Worm (Caenorhabditis elegans) whole organism, young adult: ENCODE data around the gene B0280.9.

Experiments
- C06A6.2 ChIP-seq: fragments of 200-800 bp; sonication (Bioruptor generic); conservative IDR thresholded peaks from 2 replicates; pipeline ENCODE4 v1.3.6; 2022; ENCODE audit warnings: missing genetic modification characterization, missing compliant biosample characterization
- D2030.7 ChIP-seq: fragments of 200-800 bp; sonication (Bioruptor generic); IDR thresholded peaks from 2 replicates; pipeline ENCODE4 v1.3.6; 2022; ENCODE audit warnings: missing genetic modification reagents, missing genetic modification characterization, missing compliant biosample characterization
- F22D6.2 ChIP-seq: sonication (generic microtip); optimal IDR thresholded peaks from 2 replicates; lab custom pipeline; 2016; ENCODE audit warnings: mild to moderate bottlenecking, missing genetic modification characterization, missing compliant biosample characterization
- F37B4.10 ChIP-seq: fragments of 200-800 bp; sonication (Bioruptor generic); IDR thresholded peaks from 2 replicates; pipeline ENCODE4 v1.3.6; 2022; ENCODE audit warnings: missing genetic modification characterization, missing compliant biosample characterization
- F39B2.1 ChIP-seq: fragments of 200-800 bp; sonication (Bioruptor generic); IDR thresholded peaks from 2 replicates; pipeline ENCODE4 v1.3.6; 2022; ENCODE audit warnings: missing genetic modification reagents, missing genetic modification characterization, missing compliant biosample characterization
- F52B5.7 ChIP-seq: sonication (generic microtip); optimal IDR thresholded peaks from 2 replicates; lab custom pipeline; 2016; ENCODE audit warnings: mild to moderate bottlenecking, missing genetic modification characterization, missing compliant biosample characterization
- F57C9.4 ChIP-seq: sonication (generic microtip); optimal IDR thresholded peaks from 2 replicates; lab custom pipeline; 2017; ENCODE audit warnings: mild to moderate bottlenecking, missing genetic modification characterization, missing compliant biosample characterization
- K11D2.4 ChIP-seq: fragments of 200-800 bp; sonication (Bioruptor generic); IDR thresholded peaks from 2 replicates; pipeline ENCODE4 v1.3.6; 2022; ENCODE audit warnings: missing genetic modification reagents, missing genetic modification characterization, missing compliant biosample characterization
- K12H6.12 ChIP-seq: fragments of 200-800 bp; sonication (Bioruptor generic); optimal IDR thresholded peaks from 2 replicates; lab custom pipeline; 2018; ENCODE audit warnings: mild to moderate bottlenecking, missing genetic modification characterization, missing compliant biosample characterization
- T26A5.8 ChIP-seq: sonication (generic microtip); optimal IDR thresholded peaks from 2 replicates; lab custom pipeline; 2016; ENCODE audit warnings: missing genetic modification characterization, missing compliant biosample characterization
- Y53G8AR.9 ChIP-seq: fragments of 200-800 bp; sonication (Bioruptor generic); conservative IDR thresholded peaks from 2 replicates; pipeline ENCODE4 v1.3.6; 2022; ENCODE audit warnings: missing genetic modification reagents, missing genetic modification characterization, missing compliant biosample characterization
- Y67H2A.10 ChIP-seq: fragments of 200-800 bp; sonication (Bioruptor generic); conservative IDR thresholded peaks from 2 replicates; pipeline ENCODE4 v1.3.6; 2022; ENCODE audit warnings: missing genetic modification reagents, missing genetic modification characterization, missing compliant biosample characterization
- ZK185.1 ChIP-seq: sonication (generic microtip); optimal IDR thresholded peaks from 2 replicates; lab custom pipeline; 2016; ENCODE audit warnings: mild to moderate bottlenecking, missing genetic modification characterization, missing compliant biosample characterization; ENCODE audit not compliant: poor library complexity, severe bottlenecking
- aptf-2 ChIP-seq: fragments of 200-800 bp; sonication (Bioruptor generic); conservative IDR thresholded peaks from 2 replicates; pipeline ENCODE4 v1.3.6; 2022; ENCODE audit warnings: missing genetic modification reagents, missing genetic modification characterization, missing compliant biosample characterization
- aptf-3 ChIP-seq: fragments of 200-800 bp; sonication (Bioruptor generic); IDR thresholded peaks from 2 replicates; pipeline ENCODE4 v1.3.6; 2022; ENCODE audit warnings: missing genetic modification characterization, missing compliant biosample characterization
- atf-7 ChIP-seq: sonication (generic microtip); optimal IDR thresholded peaks from 2 replicates; lab custom pipeline; 2017; ENCODE audit warnings: mild to moderate bottlenecking, missing genetic modification characterization, missing compliant biosample characterization
- athp-1 ChIP-seq: sonication (generic microtip); optimal IDR thresholded peaks from 2 replicates; lab custom pipeline; 2017; ENCODE audit warnings: mild to moderate bottlenecking, missing genetic modification characterization, missing compliant biosample characterization
- bed-1 ChIP-seq: fragments of 200-800 bp; sonication (Bioruptor generic); IDR thresholded peaks from 2 replicates; pipeline ENCODE4 v1.3.6; 2022; ENCODE audit warnings: missing genetic modification reagents, missing genetic modification characterization, missing compliant biosample characterization
- ccch-3 ChIP-seq: fragments of 200-800 bp; sonication (Bioruptor generic); optimal IDR thresholded peaks from 2 replicates; lab custom pipeline; 2018; ENCODE audit warnings: mild to moderate bottlenecking, missing genetic modification characterization, missing compliant biosample characterization
- cebp-1 ChIP-seq, 2 experiments: fragments of 200-800 bp in 1 of 2; sonication (Bioruptor generic) in 1 of 2; sonication (generic microtip) in 1 of 2; IDR thresholded peaks in 1 of 2; optimal IDR thresholded peaks in 1 of 2; 2 replicates each; pipeline versions ENCODE4 v1.3.6 to Lab custom; 2017 to 2022; ENCODE audit warnings: missing compliant biosample characterization in 2 of 2, missing genetic modification characterization in 2 of 2, mild to moderate bottlenecking in 1 of 2, missing genetic modification reagents in 1 of 2, moderate library complexity in 1 of 2
- cebp-2 ChIP-seq: fragments of 200-800 bp; sonication (Bioruptor generic); IDR thresholded peaks from 2 replicates; pipeline ENCODE4 v1.3.6; 2022; ENCODE audit warnings: missing genetic modification characterization, missing compliant biosample characterization
- ceh-58 ChIP-seq: fragments of 200-800 bp; sonication (Bioruptor generic); IDR thresholded peaks from 2 replicates; pipeline ENCODE4 v1.3.6; 2022; ENCODE audit warnings: missing genetic modification characterization, missing compliant biosample characterization
- chd-7 ChIP-seq: sonication (generic microtip); optimal IDR thresholded peaks from 2 replicates; lab custom pipeline; 2016; ENCODE audit warnings: mild to moderate bottlenecking, missing genetic modification characterization, moderate library complexity, missing compliant biosample characterization
- die-1 ChIP-seq: sonication (generic microtip); optimal IDR thresholded peaks from 2 replicates; lab custom pipeline; 2016; ENCODE audit warnings: missing genotype, mild to moderate bottlenecking, missing genetic modification characterization, missing compliant biosample characterization
- dox-1 ChIP-seq: fragments of 200-800 bp; sonication (Bioruptor generic); IDR thresholded peaks from 2 replicates; pipeline ENCODE4 v1.3.6; 2022; ENCODE audit warnings: missing genetic modification reagents, missing genetic modification characterization, missing compliant biosample characterization
- dpl-1 ChIP-seq: fragments of 150-350 bp; optimal IDR thresholded peaks from 2 replicates; lab custom pipeline; 2014; ENCODE audit warnings: missing biosample characterization, missing genetic modification reagents, missing genetic modification characterization
- efl-1 ChIP-seq: fragments of 150-350 bp; optimal IDR thresholded peaks from 2 replicates; lab custom pipeline; 2014; ENCODE audit warnings: missing biosample characterization, missing genetic modification reagents, missing genetic modification characterization
- egrh-3 ChIP-seq: fragments of 200-800 bp; sonication (Bioruptor generic); IDR thresholded peaks from 2 replicates; pipeline ENCODE4 v1.3.6; 2022; ENCODE audit warnings: missing genetic modification reagents, missing genetic modification characterization, missing compliant biosample characterization
- ekl-4 ChIP-seq: fragments of 200-800 bp; sonication (Bioruptor generic); IDR thresholded peaks from 2 replicates; pipeline ENCODE4 v1.3.6; 2022; ENCODE audit warnings: missing genetic modification reagents, missing genetic modification characterization, missing compliant biosample characterization
- hlh-12 ChIP-seq: sonication (generic microtip); optimal IDR thresholded peaks from 2 replicates; lab custom pipeline; 2016; ENCODE audit warnings: missing genetic modification characterization, missing compliant biosample characterization
- hmg-1.2 ChIP-seq: fragments of 200-800 bp; sonication (Bioruptor generic); IDR thresholded peaks from 2 replicates; pipeline ENCODE4 v1.3.6; 2022; ENCODE audit warnings: missing genetic modification reagents, missing genetic modification characterization, missing compliant biosample characterization
- hrde-1 ChIP-seq: sonication (generic microtip); optimal IDR thresholded peaks from 2 replicates; lab custom pipeline; 2016; ENCODE audit warnings: missing genetic modification characterization, mild to moderate bottlenecking, missing compliant biosample characterization, moderate library complexity, missing genotype, missing genetic modification reagents, borderline replicate concordance
- let-607 ChIP-seq, 2 experiments: fragments of 200-800 bp in 1 of 2; sonication (Bioruptor generic) in 1 of 2; sonication (generic microtip) in 1 of 2; optimal IDR thresholded peaks; 2 replicates each; lab custom pipeline; 2016 to 2018; ENCODE audit warnings: mild to moderate bottlenecking in 2 of 2, missing compliant biosample characterization in 2 of 2, missing genetic modification characterization in 2 of 2, moderate library complexity in 2 of 2, missing genotype in 1 of 2
- lsl-1 ChIP-seq: fragments of 200-800 bp; sonication (Bioruptor generic); optimal IDR thresholded peaks from 2 replicates; lab custom pipeline; 2018; ENCODE audit warnings: mild to moderate bottlenecking, missing genetic modification characterization, moderate library complexity, missing compliant biosample characterization
- madf-6 ChIP-seq: fragments of 200-800 bp; sonication (Bioruptor generic); IDR thresholded peaks from 2 replicates; pipeline ENCODE4 v1.3.6; 2022; ENCODE audit warnings: missing genetic modification reagents, missing genetic modification characterization, missing compliant biosample characterization
- madf-8 ChIP-seq: fragments of 200-800 bp; sonication (Bioruptor generic); conservative IDR thresholded peaks from 2 replicates; pipeline ENCODE4 v1.3.6; 2022; ENCODE audit warnings: missing genetic modification reagents, missing genetic modification characterization, missing compliant biosample characterization
- mcd-1 ChIP-seq: fragments of 200-800 bp; sonication (Bioruptor generic); IDR thresholded peaks from 2 replicates; pipeline ENCODE4 v1.3.6; 2022; ENCODE audit warnings: missing genetic modification reagents, missing genetic modification characterization, missing compliant biosample characterization
- nhr-179 ChIP-seq: sonication (generic microtip); optimal IDR thresholded peaks from 2 replicates; lab custom pipeline; 2016; ENCODE audit warnings: mild to moderate bottlenecking, missing genetic modification characterization, missing compliant biosample characterization
- nhr-80 ChIP-seq: sonication (generic microtip); optimal IDR thresholded peaks from 2 replicates; lab custom pipeline; 2016; ENCODE audit warnings: missing genetic modification characterization, missing compliant biosample characterization
- nhr-90 ChIP-seq: sonication (generic microtip); optimal IDR thresholded peaks from 2 replicates; lab custom pipeline; 2016; ENCODE audit warnings: missing genotype, mild to moderate bottlenecking, missing genetic modification characterization, missing compliant biosample characterization
- pha-4 ChIP-seq: fragments of 150-350 bp; sonication (generic microtip); optimal IDR thresholded peaks from 2 replicates; lab custom pipeline; 2014; ENCODE audit warnings: missing biosample characterization, missing genetic modification reagents, missing genetic modification characterization
- snpc-1.1 ChIP-seq: sonication (generic microtip); optimal IDR thresholded peaks from 2 replicates; lab custom pipeline; 2017; ENCODE audit warnings: missing genetic modification characterization, mild to moderate bottlenecking, missing compliant biosample characterization, antibody characterized with exemption, moderate library complexity, missing genotype, missing genetic modification reagents; ENCODE audit not compliant: insufficient read depth
- tbx-9 ChIP-seq: sonication (generic microtip); optimal IDR thresholded peaks from 2 replicates; lab custom pipeline; 2016; ENCODE audit warnings: borderline replicate concordance, missing genetic modification characterization, inconsistent platforms, missing compliant biosample characterization
- unc-130 ChIP-seq: sonication (generic microtip); optimal IDR thresholded peaks from 2 replicates; lab custom pipeline; 2016; ENCODE audit warnings: missing genetic modification reagents, missing genetic modification characterization, missing compliant biosample characterization
- xnd-1 ChIP-seq: sonication (generic microtip); optimal IDR thresholded peaks from 2 replicates; lab custom pipeline; 2016; ENCODE audit warnings: missing genotype, missing genetic modification reagents, missing genetic modification characterization, missing compliant biosample characterization
- ztf-18 ChIP-seq: sonication (generic microtip); optimal IDR thresholded peaks from 2 replicates; lab custom pipeline; 2016; ENCODE audit warnings: missing genotype, mild to moderate bottlenecking, missing genetic modification characterization, missing compliant biosample characterization
- ztf-28 ChIP-seq: fragments of 200-800 bp; sonication (Bioruptor generic); IDR thresholded peaks from 2 replicates; pipeline ENCODE4 v1.3.6; 2022; ENCODE audit warnings: missing genetic modification reagents, missing genetic modification characterization, missing compliant biosample characterization

Gene B0280.9

ce11 chrIII:7090545-7090944, 32.1 kb downstream of the B0280.9 start, which contains the start of gene ZK418.10:
Gene ZK418.10, minus strand, starts transcription at chrIII:7090692.
- TF ChIP-seq mcd-1 (GFP tag; lab: Robert Waterston, UW) (no peak), dpl-1 (no peak), F22D6.2 (no peak), chd-7 (tag; lab: Kevin White, UChicago) (no peak), T26A5.8 (tag; lab: Kevin White, UChicago) (no peak), Y53G8AR.9 (GFP tag; lab: Robert Waterston, UW) (no peak), aptf-3 (GFP tag; lab: Robert Waterston, UW) (no peak), madf-8 (GFP tag; lab: Robert Waterston, UW) (no peak), F37B4.10 (GFP tag; lab: Robert Waterston, UW) (no peak), cebp-2 (GFP tag; lab: Robert Waterston, UW) (no peak), K12H6.12 (tag; lab: Kevin White, UChicago) (no peak), ztf-28 (GFP tag; lab: Robert Waterston, UW) (no peak), Y67H2A.10 (GFP tag; lab: Robert Waterston, UW) (no peak), hmg-1.2 (no peak), xnd-1 (tag; lab: Kevin White, UChicago) (no peak), bed-1 (GFP tag; lab: Robert Waterston, UW) (no peak), hrde-1 (tag; lab: Kevin White, UChicago) (no peak), cebp-1 (GFP tag; IDR thresholded peaks at IDR 0.05; lab: Robert Waterston, UW) (no peak), cebp-1 (tag; optimal IDR thresholded peaks at IDR 0.05; lab: Kevin White, UChicago) (no peak)

- TF ChIP-seq Y67H2A.10 (GFP tag; lab: Robert Waterston, UW): no peak
- TF ChIP-seq let-607 (tag; optimal IDR thresholded peaks at IDR 0.05; lab: Kevin White, UChicago): peak in 1 of 2 experiments; percentile 14
- no peak for TF ChIP-seq C06A6.2
- TF ChIP-seq K11D2.4 (GFP tag; lab: Robert Waterston, UW): no peak; the same call in 1 of the 2 replicates
- TF ChIP-seq tbx-9: no peak
- no peak for TF ChIP-seq F39B2.1 (GFP tag; lab: Robert Waterston, UW)
- TF ChIP-seq snpc-1.1: peak; percentile 28
- TF ChIP-seq efl-1 (GFP tag; lab: Kevin White, UChicago): no peak
- TF ChIP-seq athp-1 (tag; lab: Kevin White, UChicago): no peak
- TF ChIP-seq die-1: no peak
- peak; percentile 39 for TF ChIP-seq lsl-1 (GFP tag; lab: Kevin White, UChicago)
- TF ChIP-seq aptf-2 (GFP tag; lab: Robert Waterston, UW): 0 out of 2 replicates have a peak, but pooled peaks have one; percentile 63
- no peak for TF ChIP-seq madf-6 (GFP tag; lab: Robert Waterston, UW)
- no peak for TF ChIP-seq ztf-18
- TF ChIP-seq D2030.7: peak; percentile 59; the same call in 1 of the 2 replicates
- no peak for TF ChIP-seq ceh-58
- no peak for TF ChIP-seq mcd-1 (GFP tag; lab: Robert Waterston, UW)
- TF ChIP-seq hlh-12 (tag; lab: Kevin White, UChicago): no peak
- TF ChIP-seq nhr-179 (tag; lab: Kevin White, UChicago): no peak
- no peak for TF ChIP-seq nhr-90 (tag; lab: Kevin White, UChicago)
- no peak for TF ChIP-seq atf-7 (tag; lab: Kevin White, UChicago)
- TF ChIP-seq pha-4 (tag; lab: Kevin White, UChicago): no peak
- TF ChIP-seq egrh-3 (GFP tag; lab: Robert Waterston, UW): no peak
- TF ChIP-seq dox-1 (GFP tag; lab: Robert Waterston, UW): no peak
- TF ChIP-seq F52B5.7 (tag; lab: Kevin White, UChicago): no peak
- peak; percentile 49 for TF ChIP-seq unc-130 (GFP tag; lab: Kevin White, UChicago)
- no peak for TF ChIP-seq nhr-80 (tag; lab: Kevin White, UChicago)
- no peak for TF ChIP-seq ekl-4
- peak; percentile 62 for TF ChIP-seq ZK185.1
- no peak for TF ChIP-seq ccch-3 (GFP tag; lab: Kevin White, UChicago)
- TF ChIP-seq F57C9.4 (tag; lab: Kevin White, UChicago): no peak
These were observed 34.9 kb downstream of the B0280.9 start, which contains the start of gene fubl-2 for ce11 chrIII:7087691-7088323. Gene fubl-2, minus strand, starts transcription at chrIII:7087741.
